Fruit fly (Drosophila melanogaster) whole organism, embryonic: ENCODE measurements around the gene Csk.
A peak's percentile ranks its signal among the peaks of the same experiment; 100 is the strongest.

ENCODE experiments used
- Ada2b ChIP-seq: fragments of 200-800 bp; sonication (Bioruptor generic); IDR thresholded peaks from 2 replicates; pipeline ENCODE4 v1.3.6; 2022; ENCODE audit warnings: missing biosample characterization, missing genetic modification characterization
- BEAF-32 ChIP-seq: fragments of 200-800 bp; sonication (Bioruptor generic); optimal IDR thresholded peaks from 3 replicates; lab custom pipeline; 2017; ENCODE audit warnings: missing biosample characterization, missing genetic modification characterization, mild to moderate bottlenecking, moderate library complexity, missing genetic modification reagents
- Bgb ChIP-seq: fragments of 200-800 bp; sonication (Bioruptor generic); IDR thresholded peaks from 2 replicates; pipeline ENCODE4 v1.3.6; 2022; ENCODE audit warnings: missing biosample characterization, missing genetic modification characterization; ENCODE audit not compliant: partially characterized antibody
- CG11085 ChIP-seq: fragments of 200-800 bp; sonication (Bioruptor generic); IDR thresholded peaks from 2 replicates; pipeline ENCODE4 v1.3.6; 2022; ENCODE audit warnings: missing biosample characterization, missing genetic modification characterization
- CG13287 ChIP-seq: fragments of 200-800 bp; sonication (Bioruptor generic); IDR thresholded peaks from 2 replicates; pipeline ENCODE4 v1.3.6; 2022; ENCODE audit warnings: missing biosample characterization, missing genetic modification characterization; ENCODE audit not compliant: partially characterized antibody
- CG14710 ChIP-seq: fragments of 200-800 bp; sonication (Bioruptor generic); optimal IDR thresholded peaks from 3 replicates; lab custom pipeline; 2019; ENCODE audit warnings: missing biosample characterization, mild to moderate bottlenecking, missing genetic modification characterization, moderate library complexity
- CG1603 ChIP-seq: fragments of 200-800 bp; sonication (Bioruptor generic); optimal IDR thresholded peaks from 2 replicates; lab custom pipeline; 2019; ENCODE audit warnings: missing biosample characterization, mild to moderate bottlenecking, missing genetic modification characterization, moderate library complexity
- CG17186 ChIP-seq: fragments of 200-800 bp; sonication (Bioruptor generic); optimal IDR thresholded peaks from 3 replicates; lab custom pipeline; 2017; ENCODE audit warnings: missing biosample characterization, missing genetic modification reagents, missing genetic modification characterization
- CG17568 ChIP-seq: fragments of 200-800 bp; sonication (Bioruptor generic); optimal IDR thresholded peaks from 2 replicates; lab custom pipeline; 2018; ENCODE audit warnings: missing biosample characterization, mild to moderate bottlenecking, missing genetic modification characterization, moderate library complexity
- CG1792 ChIP-seq: fragments of 200-800 bp; sonication (Bioruptor generic); optimal IDR thresholded peaks from 2 replicates; lab custom pipeline; 2016; ENCODE audit warnings: missing biosample characterization, missing genetic modification characterization
- CG2116 ChIP-seq: fragments of 200-800 bp; sonication (Bioruptor generic); optimal IDR thresholded peaks from 3 replicates; lab custom pipeline; 2018; ENCODE audit warnings: missing biosample characterization, mild to moderate bottlenecking, missing genetic modification characterization
- CG30020 ChIP-seq: fragments of 200-800 bp; optimal IDR thresholded peaks from 2 replicates; lab custom pipeline; 2019; ENCODE audit warnings: missing biosample characterization, mild to moderate bottlenecking, missing genetic modification characterization, moderate library complexity
- CG34376 ChIP-seq: fragments of 200-800 bp; sonication (Bioruptor generic); optimal IDR thresholded peaks from 2 replicates; lab custom pipeline; 2018; ENCODE audit warnings: missing biosample characterization, mild to moderate bottlenecking, missing genetic modification characterization
- CG3995 ChIP-seq: fragments of 200-800 bp; sonication (Bioruptor generic); optimal IDR thresholded peaks from 3 replicates; lab custom pipeline; 2016; ENCODE audit warnings: missing biosample characterization, missing genetic modification characterization
- CG4360 ChIP-seq: fragments of 200-800 bp; sonication (Bioruptor generic); IDR thresholded peaks from 2 replicates; pipeline ENCODE4 v1.3.6; 2022; ENCODE audit warnings: missing biosample characterization, missing genetic modification characterization
- CG4820 ChIP-seq: fragments of 200-800 bp; sonication (Bioruptor generic); optimal IDR thresholded peaks from 3 replicates; lab custom pipeline; 2016; ENCODE audit warnings: missing biosample characterization, missing genetic modification characterization
- CG6654 ChIP-seq: fragments of 200-800 bp; sonication (Bioruptor generic); optimal IDR thresholded peaks from 2 replicates; lab custom pipeline; 2017; ENCODE audit warnings: missing biosample characterization, mild to moderate bottlenecking, missing genetic modification characterization
- CG6791 ChIP-seq: fragments of 200-800 bp; sonication (Bioruptor generic); IDR thresholded peaks from 3 replicates; pipeline ENCODE4 v1.3.6; 2022; ENCODE audit warnings: missing biosample characterization, missing genetic modification characterization; ENCODE audit not compliant: partially characterized antibody
- CG9437 ChIP-seq: fragments of 200-800 bp; sonication (Bioruptor generic); optimal IDR thresholded peaks from 2 replicates; lab custom pipeline; 2018; ENCODE audit warnings: missing biosample characterization, mild to moderate bottlenecking, missing genetic modification characterization
- CG9797 ChIP-seq: fragments of 200-800 bp; sonication (Bioruptor generic); optimal IDR thresholded peaks from 3 replicates; lab custom pipeline; 2018; ENCODE audit warnings: missing biosample characterization, mild to moderate bottlenecking, missing genetic modification characterization
- Dip3 ChIP-seq: fragments of 200-800 bp; sonication (Bioruptor generic); optimal IDR thresholded peaks from 3 replicates; lab custom pipeline; 2016; ENCODE audit warnings: missing biosample characterization, missing genetic modification characterization
- Dll ChIP-seq: fragments of 200-800 bp; sonication (Bioruptor generic); IDR thresholded peaks from 4 replicates; pipeline ENCODE4 v1.3.6; 2022; ENCODE audit warnings: missing biosample characterization, missing genetic modification characterization; ENCODE audit not compliant: partially characterized antibody
- Dref ChIP-seq: fragments of 200-800 bp; sonication (Bioruptor generic); IDR thresholded peaks from 2 replicates; pipeline ENCODE4 v1.3.6; 2022; ENCODE audit warnings: missing biosample characterization, missing genetic modification characterization
- E2f1 ChIP-seq: fragments of 200-800 bp; sonication (Bioruptor generic); IDR thresholded peaks from 2 replicates; pipeline ENCODE4 v1.3.6; 2022; ENCODE audit warnings: missing biosample characterization, missing genetic modification characterization
- E2f2 ChIP-seq: fragments of 200-800 bp; sonication (Bioruptor generic); IDR thresholded peaks from 2 replicates; pipeline ENCODE4 v1.3.6; 2022; ENCODE audit warnings: missing biosample characterization, missing genetic modification characterization
- Ets65A ChIP-seq: fragments of 200-800 bp; sonication (Bioruptor generic); peaks from one replicate; lab custom pipeline; 2016; ENCODE audit warnings: missing biosample characterization, missing genetic modification characterization
- Ets97D ChIP-seq: fragments of 200-800 bp; sonication (Bioruptor generic); optimal IDR thresholded peaks from 3 replicates; lab custom pipeline; 2016; ENCODE audit warnings: missing biosample characterization, missing genetic modification characterization
- Fer3 ChIP-seq: fragments of 200-800 bp; sonication (Bioruptor generic); optimal IDR thresholded peaks from 2 replicates; lab custom pipeline; 2018; ENCODE audit warnings: missing biosample characterization, mild to moderate bottlenecking, missing genetic modification characterization, moderate library complexity
- HLH4C ChIP-seq: fragments of 200-800 bp; sonication (Bioruptor generic); IDR thresholded peaks from 3 replicates; pipeline ENCODE4 v1.3.6; 2022; ENCODE audit warnings: missing biosample characterization, missing genetic modification characterization; ENCODE audit not compliant: partially characterized antibody
- Myb ChIP-seq: fragments of 200-800 bp; sonication (Bioruptor generic); optimal IDR thresholded peaks from 2 replicates; lab custom pipeline; 2016; ENCODE audit warnings: missing biosample characterization, missing genetic modification characterization
- Pdp1 ChIP-seq, 2 experiments: fragments of 200-800 bp; sonication (Bioruptor generic); optimal IDR thresholded peaks; 3 replicates each; lab custom pipeline; 2016; ENCODE audit warnings: missing biosample characterization in 2 of 2, missing genetic modification characterization in 2 of 2, mild to moderate bottlenecking in 1 of 2, moderate library complexity in 1 of 2
- Ravus ChIP-seq: fragments of 200-800 bp; sonication (Bioruptor generic); IDR thresholded peaks from 2 replicates; pipeline ENCODE4 v1.3.6; 2022; ENCODE audit warnings: missing biosample characterization, missing genetic modification characterization
- TFAM ChIP-seq: fragments of 200-800 bp; sonication (Bioruptor generic); optimal IDR thresholded peaks from 2 replicates; lab custom pipeline; 2017; ENCODE audit warnings: missing biosample characterization, missing genetic modification characterization, inconsistent platforms
- YL-1 ChIP-seq: fragments of 200-800 bp; sonication (Bioruptor generic); optimal IDR thresholded peaks from 3 replicates; lab custom pipeline; 2017; ENCODE audit warnings: missing biosample characterization, mild to moderate bottlenecking, missing genetic modification characterization
- ato ChIP-seq: fragments of 200-800 bp; sonication (Bioruptor generic); IDR thresholded peaks from 2 replicates; pipeline ENCODE4 v1.3.6; 2022; ENCODE audit warnings: missing biosample characterization, missing genetic modification characterization; ENCODE audit not compliant: partially characterized antibody
- btn ChIP-seq: fragments of 200-800 bp; sonication (Bioruptor generic); optimal IDR thresholded peaks from 2 replicates; lab custom pipeline; 2016; ENCODE audit warnings: missing biosample characterization, missing genetic modification characterization
- chinmo ChIP-seq: fragments of 200-800 bp; sonication (Bioruptor generic); IDR thresholded peaks from 4 replicates; pipeline ENCODE4 v1.3.6; 2022; ENCODE audit warnings: missing biosample characterization, missing genetic modification characterization; ENCODE audit not compliant: partially characterized antibody
- crp ChIP-seq, 2 experiments: fragments of 200-800 bp; sonication (Bioruptor generic); optimal IDR thresholded peaks; 2 replicates in 1 of 2; 3 replicates in 1 of 2; lab custom pipeline; 2017; ENCODE audit warnings: missing biosample characterization in 2 of 2, missing genetic modification characterization in 2 of 2, mild to moderate bottlenecking in 1 of 2, moderate library complexity in 1 of 2
- emc ChIP-seq: fragments of 200-800 bp; sonication (Bioruptor generic); optimal IDR thresholded peaks from 2 replicates; lab custom pipeline; 2016; ENCODE audit warnings: missing biosample characterization, missing genetic modification characterization
- ham ChIP-seq: fragments of 200-800 bp; sonication (Bioruptor generic); IDR thresholded peaks from 2 replicates; pipeline ENCODE4 v1.3.6; 2022; ENCODE audit warnings: missing biosample characterization, missing genetic modification characterization
- hbn ChIP-seq: fragments of 200-800 bp; sonication (Bioruptor generic); IDR thresholded peaks from 2 replicates; pipeline ENCODE4 v1.3.6; 2022; ENCODE audit warnings: missing biosample characterization, missing genetic modification characterization; ENCODE audit not compliant: partially characterized antibody
- kah ChIP-seq: fragments of 200-800 bp; sonication (Bioruptor generic); optimal IDR thresholded peaks from 2 replicates; lab custom pipeline; 2018; ENCODE audit warnings: missing biosample characterization, mild to moderate bottlenecking, missing genetic modification characterization
- onecut ChIP-seq: fragments of 200-800 bp; sonication (Bioruptor generic); IDR thresholded peaks from 2 replicates; pipeline ENCODE4 v1.3.6; 2022; ENCODE audit warnings: missing biosample characterization, missing genetic modification characterization
- row ChIP-seq: fragments of 200-800 bp; sonication (Bioruptor generic); IDR thresholded peaks from 3 replicates; pipeline ENCODE4 v1.3.6; 2022; ENCODE audit warnings: missing biosample characterization, missing genetic modification characterization
- scrt ChIP-seq: fragments of 200-800 bp; sonication (Bioruptor generic); optimal IDR thresholded peaks from 2 replicates; lab custom pipeline; 2018; ENCODE audit warnings: missing biosample characterization, mild to moderate bottlenecking, missing genetic modification characterization, moderate library complexity
- sens ChIP-seq: fragments of 200-800 bp; sonication (Bioruptor generic); peaks from one replicate; lab custom pipeline; 2016; ENCODE audit warnings: missing biosample characterization, missing genetic modification characterization
- stwl ChIP-seq: fragments of 200-800 bp; sonication (Bioruptor generic); optimal IDR thresholded peaks from 3 replicates; lab custom pipeline; 2018; ENCODE audit warnings: missing biosample characterization, mild to moderate bottlenecking, missing genetic modification characterization, moderate library complexity
- trem ChIP-seq: fragments of 200-800 bp; optimal IDR thresholded peaks from 3 replicates; lab custom pipeline; 2019; ENCODE audit warnings: missing biosample characterization, mild to moderate bottlenecking, missing genetic modification characterization, moderate library complexity
- unc-4 ChIP-seq: fragments of 200-800 bp; sonication (Bioruptor generic); IDR thresholded peaks from 2 replicates; pipeline ENCODE4 v1.3.6; 2022; ENCODE audit warnings: missing biosample characterization, missing genetic modification characterization; ENCODE audit not compliant: partially characterized antibody

Csk gene

DNA sequence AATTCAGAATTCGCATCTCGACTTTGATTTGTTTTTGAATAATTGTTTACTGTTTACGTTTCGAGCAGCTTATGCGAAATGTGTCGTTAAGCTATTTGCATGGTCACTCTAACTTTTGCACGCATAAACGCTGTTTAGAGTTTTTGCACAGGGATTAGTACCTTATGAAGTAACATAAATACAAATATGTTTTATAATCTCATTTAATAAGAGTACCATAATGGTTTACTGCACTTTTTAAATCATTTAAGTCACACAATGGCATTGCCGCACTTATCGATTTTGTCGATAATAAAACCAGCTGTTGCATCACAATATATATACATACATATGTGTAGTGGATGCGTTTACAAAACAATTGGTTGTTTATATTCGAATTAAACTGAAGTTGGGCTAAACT is 23.9 kb downstream of the Csk start, which contains the start of the genes CG6813 and CG18764 (continued):
- TF ChIP-seq unc-4, result peak; percentile 38; the same call in 1 of the 2 replicates
- TF ChIP-seq TFAM (GFP tag; lab: Kevin White, UChicago), result no peak
- peak; percentile 67 for TF ChIP-seq CG3995 (GFP tag; lab: Kevin White, UChicago)
- peak; percentile 55 for TF ChIP-seq Ets65A (GFP tag; lab: Kevin White, UChicago)
- TF ChIP-seq chinmo (GFP tag; lab: Robert Waterston, UW), result peak; percentile 43; the same call in 1 of the 4 replicates
- TF ChIP-seq Myb (GFP tag; lab: Kevin White, UChicago), result peak; percentile 41
- peak; percentile 41; the same call in 1 of the 3 replicates for TF ChIP-seq HLH4C
- peak; percentile 10 for TF ChIP-seq CG9797 (GFP tag; lab: Kevin White, UChicago)
- no peak for TF ChIP-seq ham
- TF ChIP-seq Bgb, result no peak
- TF ChIP-seq CG6654 (GFP tag; lab: Kevin White, UChicago), result no peak
- peak; percentile 34 for TF ChIP-seq CG1603 (tag; lab: Kevin White, UChicago)
- peak; percentile 28; the same call in 1 of the 2 replicates for TF ChIP-seq hbn (GFP tag; lab: Robert Waterston, UW)
- peak; percentile 21 for TF ChIP-seq trem
- no peak for TF ChIP-seq Fer3 (tag; lab: Kevin White, UChicago)
- no peak for TF ChIP-seq CG17568 (GFP tag; lab: Kevin White, UChicago)
- peak; percentile 49 for TF ChIP-seq Dref (GFP tag; lab: Robert Waterston, UW)
- TF ChIP-seq Pdp1 (GFP tag; optimal IDR thresholded peaks at IDR 0.05; lab: Kevin White, UChicago), result peak in 1 of 2 experiments; percentile 94
- TF ChIP-seq YL-1 (GFP tag; lab: Kevin White, UChicago), result peak; percentile 23
- TF ChIP-seq CG34376, result peak; percentile 14
- no peak for TF ChIP-seq CG11085 (GFP tag; lab: Robert Waterston, UW)
- TF ChIP-seq sens, result peak; percentile 69
- no peak for TF ChIP-seq kah
- TF ChIP-seq CG9437, result peak; percentile 97
- TF ChIP-seq CG14710, result peak; percentile 52
- 0 out of 3 replicates have a peak, but pooled peaks have one; percentile 30 for TF ChIP-seq CG6791
- no peak for TF ChIP-seq E2f1 (GFP tag; lab: Robert Waterston, UW)
- no peak for TF ChIP-seq emc
- TF ChIP-seq CG30020 (tag; lab: Kevin White, UChicago), result peak; percentile 0
- peak; percentile 59 for TF ChIP-seq stwl
- TF ChIP-seq BEAF-32 (GFP tag; lab: Kevin White, UChicago), result peak; percentile 27
- peak; percentile 68; the same call in 1 of the 2 replicates for TF ChIP-seq onecut (GFP tag; lab: Robert Waterston, UW)
- peak; percentile 7 for TF ChIP-seq Ets97D (GFP tag; lab: Kevin White, UChicago)
- TF ChIP-seq CG1792 (GFP tag; lab: Kevin White, UChicago), result no peak
- TF ChIP-seq CG2116, result peak; percentile 84
- TF ChIP-seq ato (GFP tag; lab: Robert Waterston, UW), result 0 out of 2 replicates have a peak, but pooled peaks have one; percentile 32
- peak; percentile 34 for TF ChIP-seq CG4820 (GFP tag; lab: Kevin White, UChicago)
- peak; percentile 49 for TF ChIP-seq CG13287
- TF ChIP-seq E2f2 (GFP tag; lab: Robert Waterston, UW), result peak; percentile 55
- peak; percentile 21 to 82 for TF ChIP-seq crp (GFP tag; optimal IDR thresholded peaks at IDR 0.05; lab: Kevin White, UChicago)
- TF ChIP-seq row (GFP tag; lab: Robert Waterston, UW), result peak; percentile 35; the same call in 1 of the 3 replicates
- no peak for TF ChIP-seq Ravus (GFP tag; lab: Robert Waterston, UW)
- peak; percentile 85 for TF ChIP-seq scrt (GFP tag; lab: Kevin White, UChicago)
- no peak for TF ChIP-seq Dip3 (GFP tag; lab: Kevin White, UChicago)
- TF ChIP-seq CG17186 (GFP tag; lab: Kevin White, UChicago), result no peak
- TF ChIP-seq btn (GFP tag; lab: Kevin White, UChicago), result no peak
- no peak for TF ChIP-seq CG4360 (GFP tag; lab: Robert Waterston, UW)
- TF ChIP-seq Ada2b, result no peak
- TF ChIP-seq Dll (GFP tag; lab: Robert Waterston, UW), result peak; percentile 59; the same call in 1 of the 4 replicates
